Fruit fly (Drosophila melanogaster) whole organism, embryonic: Measurements from ENCODE around the gene CHES-1-like.

Source experiments
- Awh ChIP-seq: fragments of 200-800 bp; sonication (Bioruptor generic); IDR thresholded peaks from 2 replicates; pipeline ENCODE4, ENCODE4 v1.3.6; 2022; ENCODE audit warnings: missing biosample characterization, missing genetic modification characterization
- Bteb2 ChIP-seq: fragments of 200-800 bp; sonication (Bioruptor generic); optimal IDR thresholded peaks from 2 replicates; lab custom pipeline; 2016; ENCODE audit warnings: missing biosample characterization, missing genetic modification characterization
- CG10147 ChIP-seq: fragments of 200-800 bp; sonication (Bioruptor generic); optimal IDR thresholded peaks from 2 replicates; lab custom pipeline; 2019; ENCODE audit warnings: missing biosample characterization, mild to moderate bottlenecking, missing genetic modification characterization, moderate library complexity
- CG10321 ChIP-seq: fragments of 200-800 bp; sonication (Bioruptor generic); IDR thresholded peaks from 2 replicates; pipeline ENCODE4 v1.3.6; 2022; ENCODE audit warnings: missing biosample characterization, missing genetic modification characterization
- CG10565 ChIP-seq: fragments of 200-800 bp; sonication (Bioruptor generic); optimal IDR thresholded peaks from 3 replicates; lab custom pipeline; 2016; ENCODE audit warnings: missing biosample characterization, mild to moderate bottlenecking, missing genetic modification characterization
- CG12104 ChIP-seq: fragments of 200-800 bp; sonication (Bioruptor generic); optimal IDR thresholded peaks from 3 replicates; lab custom pipeline; 2016; ENCODE audit warnings: missing biosample characterization, missing genetic modification characterization
- CG12155 ChIP-seq: fragments of 200-800 bp; sonication (Bioruptor generic); optimal IDR thresholded peaks from 3 replicates; lab custom pipeline; 2016; ENCODE audit warnings: missing biosample characterization, missing genetic modification characterization
- CG14441 ChIP-seq: fragments of 200-800 bp; sonication (Bioruptor generic); IDR thresholded peaks from 2 replicates; pipeline ENCODE4 v1.3.6; 2022; ENCODE audit warnings: missing biosample characterization, missing genetic modification characterization
- CG17385 ChIP-seq: fragments of 200-800 bp; sonication (Bioruptor generic); optimal IDR thresholded peaks from 3 replicates; lab custom pipeline; 2018; ENCODE audit warnings: missing biosample characterization, mild to moderate bottlenecking, missing genetic modification characterization
- CG18764 ChIP-seq: fragments of 200-800 bp; sonication (Bioruptor generic); optimal IDR thresholded peaks from 3 replicates; lab custom pipeline; 2016; ENCODE audit warnings: missing biosample characterization, missing genetic modification characterization
- CG34422 ChIP-seq: fragments of 200-800 bp; sonication (Bioruptor generic); IDR thresholded peaks from 3 replicates; pipeline ENCODE4 v1.3.6; 2022; ENCODE audit warnings: missing biosample characterization, missing genetic modification characterization
- CG3847 ChIP-seq: fragments of 200-800 bp; sonication (Bioruptor generic); IDR thresholded peaks from 2 replicates; pipeline ENCODE4 v1.3.6; 2022; ENCODE audit warnings: missing biosample characterization, missing genetic modification characterization
- CG6272 ChIP-seq: fragments of 200-800 bp; sonication (Bioruptor generic); IDR thresholded peaks from 2 replicates; pipeline ENCODE4 v1.3.6; 2022; ENCODE audit warnings: missing biosample characterization, missing genetic modification characterization
- CG6765 ChIP-seq: fragments of 200-800 bp; sonication (Bioruptor generic); optimal IDR thresholded peaks from 3 replicates; lab custom pipeline; 2017; ENCODE audit warnings: missing biosample characterization, mild to moderate bottlenecking, missing genetic modification characterization
- CG7963 ChIP-seq: fragments of 200-800 bp; sonication (Bioruptor generic); IDR thresholded peaks from 3 replicates; pipeline ENCODE4 v1.3.6; 2022; ENCODE audit warnings: missing biosample characterization, missing genetic modification characterization; ENCODE audit not compliant: partially characterized antibody
- CG8388 ChIP-seq: fragments of 200-800 bp; sonication (Bioruptor generic); optimal IDR thresholded peaks from 2 replicates; lab custom pipeline; 2019; ENCODE audit warnings: missing biosample characterization, mild to moderate bottlenecking, missing genetic modification characterization, moderate library complexity
- CG8478 ChIP-seq: fragments of >200 bp; optimal IDR thresholded peaks from 2 replicates; lab custom pipeline; 2018
- CG9817 ChIP-seq: fragments of 200-800 bp; sonication (Bioruptor generic); optimal IDR thresholded peaks from 2 replicates; lab custom pipeline; 2018; ENCODE audit warnings: missing biosample characterization, mild to moderate bottlenecking, missing genetic modification characterization, moderate library complexity
- Dbx ChIP-seq: fragments of 200-800 bp; sonication (Bioruptor generic); IDR thresholded peaks from 3 replicates; pipeline ENCODE4 v1.3.6; 2022; ENCODE audit warnings: missing biosample characterization, missing genetic modification characterization
- Dll ChIP-seq: fragments of 200-800 bp; sonication (Bioruptor generic); IDR thresholded peaks from 4 replicates; pipeline ENCODE4 v1.3.6; 2022; ENCODE audit warnings: missing biosample characterization, missing genetic modification characterization; ENCODE audit not compliant: partially characterized antibody
- Dp ChIP-seq: fragments of 200-800 bp; sonication (Bioruptor generic); optimal IDR thresholded peaks from 2 replicates; lab custom pipeline; 2018; ENCODE audit warnings: missing biosample characterization, mild to moderate bottlenecking, missing genetic modification characterization, moderate library complexity
- ERR ChIP-seq: fragments of 200-800 bp; sonication (Bioruptor generic); optimal IDR thresholded peaks from 2 replicates; lab custom pipeline; 2016; ENCODE audit warnings: missing biosample characterization, missing genetic modification characterization
- Ets65A ChIP-seq: fragments of 200-800 bp; sonication (Bioruptor generic); peaks from one replicate; lab custom pipeline; 2016; ENCODE audit warnings: missing biosample characterization, missing genetic modification characterization
- Hand ChIP-seq: fragments of 200-800 bp; sonication (Bioruptor generic); optimal IDR thresholded peaks from 2 replicates; lab custom pipeline; 2017; ENCODE audit warnings: mild to moderate bottlenecking, missing biosample characterization, missing genetic modification reagents, missing genetic modification characterization
- Hmr ChIP-seq: fragments of 200-800 bp; sonication (Bioruptor generic); optimal IDR thresholded peaks from 3 replicates; lab custom pipeline; 2017; ENCODE audit warnings: mild to moderate bottlenecking, missing biosample characterization, missing genetic modification reagents, missing genetic modification characterization
- Hsf ChIP-seq: fragments of 200-800 bp; sonication (Bioruptor generic); optimal IDR thresholded peaks from 3 replicates; lab custom pipeline; 2016; ENCODE audit warnings: missing biosample characterization, missing genetic modification characterization
- Jarid2 ChIP-seq: fragments of 200-800 bp; sonication (Bioruptor generic); optimal IDR thresholded peaks from 3 replicates; lab custom pipeline; 2017; ENCODE audit warnings: mild to moderate bottlenecking, missing biosample characterization, missing genetic modification reagents, missing genetic modification characterization
- MBD-R2 ChIP-seq: fragments of 200-800 bp; sonication (Bioruptor generic); IDR thresholded peaks from 2 replicates; pipeline ENCODE4 v1.3.6; 2022; ENCODE audit warnings: missing biosample characterization, missing genetic modification characterization
- NC2α ChIP-seq: fragments of 200-800 bp; sonication (Bioruptor generic); optimal IDR thresholded peaks from 2 replicates; lab custom pipeline; 2016; ENCODE audit warnings: missing biosample characterization, missing genetic modification characterization
- NK7.1 ChIP-seq: fragments of 200-800 bp; sonication (Bioruptor generic); optimal IDR thresholded peaks from 3 replicates; lab custom pipeline; 2016; ENCODE audit warnings: missing biosample characterization, missing genetic modification characterization
- Nf-YC ChIP-seq: fragments of 200-800 bp; optimal IDR thresholded peaks from 3 replicates; lab custom pipeline; 2019; ENCODE audit warnings: missing biosample characterization, mild to moderate bottlenecking, missing genetic modification characterization, moderate library complexity
- Pdp1 ChIP-seq, 2 experiments: fragments of 200-800 bp; sonication (Bioruptor generic); optimal IDR thresholded peaks; 3 replicates each; lab custom pipeline; 2016; ENCODE audit warnings: missing biosample characterization in 2 of 2, missing genetic modification characterization in 2 of 2, mild to moderate bottlenecking in 1 of 2, moderate library complexity in 1 of 2
- Poxn ChIP-seq: fragments of 200-800 bp; sonication (Bioruptor generic); IDR thresholded peaks from 2 replicates; pipeline ENCODE4 v1.3.6; 2022; ENCODE audit warnings: missing biosample characterization, missing genetic modification characterization
- Six4 ChIP-seq: fragments of 200-800 bp; sonication (Bioruptor generic); optimal IDR thresholded peaks from 2 replicates; lab custom pipeline; 2016; ENCODE audit warnings: missing biosample characterization, missing genetic modification characterization
- Usf ChIP-seq: fragments of 200-800 bp; sonication (Bioruptor generic); optimal IDR thresholded peaks from 2 replicates; lab custom pipeline; 2017; ENCODE audit warnings: missing genotype, missing biosample characterization, missing genetic modification characterization
- ash1 ChIP-seq: fragments of 200-800 bp; sonication (Bioruptor generic); optimal IDR thresholded peaks from 2 replicates; lab custom pipeline; 2018; ENCODE audit warnings: missing biosample characterization, mild to moderate bottlenecking, missing genetic modification characterization
- az2 ChIP-seq: fragments of 200-800 bp; sonication (Bioruptor generic); optimal IDR thresholded peaks from 3 replicates; lab custom pipeline; 2016; ENCODE audit warnings: missing biosample characterization, missing genetic modification characterization
- gcm2 ChIP-seq: fragments of 200-800 bp; sonication (Bioruptor generic); optimal IDR thresholded peaks from 2 replicates; lab custom pipeline; 2016; ENCODE audit warnings: missing biosample characterization, missing genetic modification characterization
- hb ChIP-seq: fragments of 200-800 bp; sonication (Bioruptor generic); IDR thresholded peaks from 3 replicates; pipeline ENCODE4 v1.3.6; 2022; ENCODE audit warnings: missing biosample characterization, missing genetic modification characterization; ENCODE audit not compliant: partially characterized antibody
- insv ChIP-seq, 2 experiments: fragments of 200-800 bp; sonication (Bioruptor generic); optimal IDR thresholded peaks; 3 replicates each; lab custom pipeline; 2016 to 2018; ENCODE audit warnings: missing biosample characterization in 2 of 2, missing genetic modification characterization in 2 of 2
- mam ChIP-seq: fragments of 200-800 bp; sonication (Bioruptor generic); optimal IDR thresholded peaks from 3 replicates; lab custom pipeline; 2016; ENCODE audit warnings: missing biosample characterization, missing genetic modification characterization
- org-1 ChIP-seq: fragments of 200-800 bp; sonication (Bioruptor generic); optimal IDR thresholded peaks from 2 replicates; lab custom pipeline; 2017; ENCODE audit warnings: missing biosample characterization, missing genetic modification characterization
- psq ChIP-seq: fragments of 200-800 bp; sonication (Bioruptor generic); optimal IDR thresholded peaks from 2 replicates; lab custom pipeline; 2017; ENCODE audit warnings: missing biosample characterization, missing genetic modification characterization
- ranshi ChIP-seq: fragments of 200-800 bp; sonication (Bioruptor generic); IDR thresholded peaks from 2 replicates; pipeline ENCODE4 v1.3.6; 2022; ENCODE audit warnings: missing biosample characterization, missing genetic modification characterization
- rib ChIP-seq: fragments of 200-800 bp; sonication (Bioruptor generic); IDR thresholded peaks from 2 replicates; pipeline ENCODE4 v1.3.6; 2022; ENCODE audit warnings: missing biosample characterization, missing genetic modification characterization
- run ChIP-seq: fragments of 200-800 bp; sonication (Bioruptor generic); optimal IDR thresholded peaks from 3 replicates; lab custom pipeline; 2018; ENCODE audit warnings: missing biosample characterization, mild to moderate bottlenecking, missing genetic modification characterization
- so ChIP-seq: fragments of 200-800 bp; sonication (Bioruptor generic); IDR thresholded peaks from 3 replicates; pipeline ENCODE4 v1.3.6; 2022; ENCODE audit warnings: missing biosample characterization, missing genetic modification characterization
- trem ChIP-seq: fragments of 200-800 bp; optimal IDR thresholded peaks from 3 replicates; lab custom pipeline; 2019; ENCODE audit warnings: missing biosample characterization, mild to moderate bottlenecking, missing genetic modification characterization, moderate library complexity
- z ChIP-seq: fragments of 200-800 bp; sonication (Bioruptor generic); IDR thresholded peaks from 3 replicates; pipeline ENCODE4 v1.3.6; 2022; ENCODE audit warnings: missing biosample characterization, missing genetic modification characterization
- zen2 ChIP-seq: fragments of 200-800 bp; sonication (Bioruptor generic); IDR thresholded peaks from 3 replicates; pipeline ENCODE4 v1.3.6; 2022; ENCODE audit warnings: missing biosample characterization, missing genetic modification characterization; ENCODE audit not compliant: partially characterized antibody

The CHES-1-like gene

DNA sequence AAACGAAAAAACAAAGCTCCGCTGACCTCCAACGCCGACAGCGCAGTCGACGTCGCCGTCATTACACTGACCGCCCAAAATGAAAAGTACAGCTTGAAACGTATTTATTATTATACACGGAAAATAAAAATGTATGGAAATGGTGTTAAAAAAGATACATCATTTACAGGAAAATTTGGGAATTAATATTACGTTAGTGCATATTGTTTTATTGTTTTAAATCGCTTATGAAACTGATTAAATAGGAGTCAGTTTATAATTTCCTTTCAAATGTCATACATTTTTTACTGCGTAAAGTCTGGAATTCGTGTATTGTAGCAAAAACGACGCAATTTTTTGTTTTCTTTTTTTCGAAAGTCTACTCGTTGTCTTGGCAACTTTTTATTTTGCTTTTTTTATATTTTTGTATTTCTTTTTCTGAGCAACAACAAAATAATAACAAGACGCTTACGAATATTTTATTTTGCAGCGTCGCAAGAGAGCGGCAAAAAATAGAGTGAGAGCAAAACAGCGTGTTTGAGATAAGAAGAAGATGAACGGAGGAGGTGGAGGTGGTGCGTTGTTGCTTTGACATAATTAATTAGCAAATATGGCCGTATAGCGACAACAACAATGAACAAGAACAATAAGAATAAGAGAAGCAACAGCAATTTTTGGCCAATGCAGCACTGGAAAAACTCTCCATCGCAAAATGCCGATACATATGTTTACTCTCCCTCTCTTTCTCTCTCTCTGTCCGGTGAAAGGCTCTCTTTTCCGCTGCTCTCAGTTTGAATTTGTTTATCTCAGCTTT is 17.0 kb downstream of the CHES-1-like start (continued):
- peak; percentile 47 to 63 for TF ChIP-seq Pdp1 (GFP tag; optimal IDR thresholded peaks at IDR 0.05; lab: Kevin White, UChicago)
- TF ChIP-seq Nf-YC, result peak; percentile 55
- TF ChIP-seq CG8388 (GFP tag; lab: Kevin White, UChicago), result peak; percentile 69
- no peak for TF ChIP-seq CG10321
- peak; percentile 42; the same call in 1 of the 3 replicates for TF ChIP-seq so
- peak; percentile 59 for TF ChIP-seq Bteb2
- no peak for TF ChIP-seq CG8478
- TF ChIP-seq CG18764 (GFP tag; lab: Kevin White, UChicago), result peak; percentile 25
- peak; percentile 29 for TF ChIP-seq trem (tag; lab: Kevin White, UChicago)
- TF ChIP-seq CG6765 (GFP tag; lab: Kevin White, UChicago), result peak; percentile 78
- no peak for TF ChIP-seq Usf (GFP tag; lab: Kevin White, UChicago)
- no peak for TF ChIP-seq ERR (GFP tag; lab: Kevin White, UChicago)
- peak; percentile 70 for TF ChIP-seq CG12155 (GFP tag; lab: Kevin White, UChicago)
- TF ChIP-seq CG12104 (GFP tag; lab: Kevin White, UChicago), result peak; percentile 76
- TF ChIP-seq ash1 (GFP tag; lab: Kevin White, UChicago), result no peak
- peak; percentile 94 for TF ChIP-seq Ets65A (GFP tag; lab: Kevin White, UChicago)
- TF ChIP-seq zen2 (GFP tag; lab: Robert Waterston, UW), result no peak
- no peak for TF ChIP-seq Awh (GFP tag; lab: Robert Waterston, UW)
- peak; percentile 17 for TF ChIP-seq NK7.1 (GFP tag; lab: Kevin White, UChicago)
- peak; percentile 6 for TF ChIP-seq gcm2 (GFP tag; lab: Kevin White, UChicago)
- TF ChIP-seq psq (GFP tag; lab: Kevin White, UChicago), result no peak
- TF ChIP-seq CG34422 (GFP tag; lab: Robert Waterston, UW), result peak; percentile 45; the same call in 1 of the 3 replicates
- peak; percentile 73 for TF ChIP-seq CG14441
- TF ChIP-seq CG7963 (GFP tag; lab: Robert Waterston, UW), result no peak
- 0 out of 4 replicates have a peak, but pooled peaks have one; percentile 15 for TF ChIP-seq Dll (GFP tag; lab: Robert Waterston, UW)
- TF ChIP-seq hb (GFP tag; lab: Robert Waterston, UW), result no peak
- 0 out of 2 replicates have a peak, but pooled peaks have one; percentile 6 for TF ChIP-seq CG6272 (GFP tag; lab: Robert Waterston, UW)
- TF ChIP-seq Poxn (GFP tag; lab: Robert Waterston, UW), result peak; percentile 49
- peak; percentile 48 for TF ChIP-seq org-1 (GFP tag; lab: Kevin White, UChicago)
- peak; percentile 68 for TF ChIP-seq CG9817 (tag; lab: Kevin White, UChicago)
- peak; percentile 76 for TF ChIP-seq Hsf (GFP tag; lab: Kevin White, UChicago)
- TF ChIP-seq Jarid2 (GFP tag; lab: Kevin White, UChicago), result peak; percentile 34
- TF ChIP-seq Dbx (GFP tag; lab: Robert Waterston, UW), result no peak; the same call in 2 of the 3 replicates
- TF ChIP-seq az2 (GFP tag; lab: Kevin White, UChicago), result peak; percentile 42
- TF ChIP-seq Six4 (GFP tag; lab: Kevin White, UChicago), result peak; percentile 13
- no peak for TF ChIP-seq z (GFP tag; lab: Robert Waterston, UW)
- no peak for TF ChIP-seq run (tag; lab: Kevin White, UChicago)
- peak; percentile 48 for TF ChIP-seq CG3847 (GFP tag; lab: Robert Waterston, UW)
- TF ChIP-seq CG10147 (GFP tag; lab: Kevin White, UChicago), result peak; percentile 82
- peak; percentile 82 for TF ChIP-seq Hmr
- TF ChIP-seq insv (GFP tag; optimal IDR thresholded peaks at IDR 0.05; lab: Kevin White, UChicago), result peak in 1 of 2 experiments; percentile 10
- TF ChIP-seq Dp (GFP tag; lab: Kevin White, UChicago), result no peak
- TF ChIP-seq NC2α (GFP tag; lab: Kevin White, UChicago), result peak; percentile 29
- peak; percentile 24 for TF ChIP-seq CG17385 (GFP tag; lab: Kevin White, UChicago)
- peak; percentile 56 for TF ChIP-seq Hand (GFP tag; lab: Kevin White, UChicago)
- TF ChIP-seq CG10565 (GFP tag; lab: Kevin White, UChicago), result no peak
- peak; percentile 72 for TF ChIP-seq mam (GFP tag; lab: Kevin White, UChicago)
- no peak for TF ChIP-seq rib (GFP tag; lab: Robert Waterston, UW)
- TF ChIP-seq ranshi (GFP tag; lab: Robert Waterston, UW), result peak; percentile 59
- TF ChIP-seq MBD-R2 (GFP tag; lab: Robert Waterston, UW), result peak; percentile 12; the same call in 1 of the 2 replicates
